Fruit fly (Drosophila melanogaster): ENCODE data around the gene lft.

- TF ChIP-seq pan (optimal IDR thresholded peaks at IDR 0.05) = no peak
- no peak for TF ChIP-seq usp (GFP tag; optimal IDR thresholded peaks at IDR 0.05)
- no peak for TF ChIP-seq psq (optimal IDR thresholded peaks at IDR 0.05)
- TF ChIP-seq CG8478 (optimal IDR thresholded peaks at IDR 0.05) = no peak
These were observed 22.0 kb downstream of the lft start, which contains the start of the genes Cdk1 and mRpS7 for dm6 chr2L:10386208-10386805.

Measured in whole organism.